Worm (Caenorhabditis elegans) whole organism, midembryonic: ENCODE data around the gene Y26G10.1.

Source experiments
- T22C8.4 ChIP-seq: fragments of 200-800 bp; sonication (Bioruptor generic); IDR thresholded peaks from 2 replicates; pipeline ENCODE4 v1.3.6; 2022; ENCODE audit warnings: missing genetic modification characterization, missing compliant biosample characterization
- cog-1 ChIP-seq: sonication (generic microtip); optimal IDR thresholded peaks from 2 replicates; lab custom pipeline; 2016; ENCODE audit warnings: missing genetic modification characterization, missing compliant biosample characterization
- flt-1 ChIP-seq: fragments of 200-800 bp; sonication (Bioruptor generic); IDR thresholded peaks from 2 replicates; pipeline ENCODE4 v1.3.6; 2022; ENCODE audit warnings: missing genetic modification characterization, missing compliant biosample characterization
- klf-2 ChIP-seq: fragments of 200-800 bp; sonication (Bioruptor generic); conservative IDR thresholded peaks from 2 replicates; pipeline ENCODE4 v1.3.6; 2022; ENCODE audit warnings: missing genetic modification reagents, missing genetic modification characterization, missing compliant biosample characterization
- med-1 ChIP-seq: sonication (generic microtip); optimal IDR thresholded peaks from 2 replicates; lab custom pipeline; 2017; ENCODE audit warnings: missing genetic modification characterization, mild to moderate bottlenecking, missing compliant biosample characterization, antibody characterized with exemption, missing genetic modification reagents; ENCODE audit not compliant: insufficient read depth
- ref-1 ChIP-seq: fragments of 200-800 bp; sonication (Bioruptor generic); conservative IDR thresholded peaks from 2 replicates; pipeline ENCODE4 v1.3.6; 2022; ENCODE audit warnings: missing genetic modification reagents, missing genetic modification characterization, missing compliant biosample characterization
- tab-1 ChIP-seq: fragments of 200-800 bp; sonication (Bioruptor generic); IDR thresholded peaks from 2 replicates; pipeline ENCODE4 v1.3.6; 2022; ENCODE audit warnings: missing genetic modification characterization, missing compliant biosample characterization
- ztf-23 ChIP-seq: fragments of 200-800 bp; sonication (Bioruptor generic); IDR thresholded peaks from 2 replicates; pipeline ENCODE4 v1.3.6; 2022; ENCODE audit warnings: missing genetic modification reagents, missing genetic modification characterization, missing compliant biosample characterization
- ztf-29 ChIP-seq: fragments of 200-800 bp; sonication (Bioruptor generic); IDR thresholded peaks from 2 replicates; pipeline ENCODE4 v1.3.6; 2022; ENCODE audit warnings: missing genetic modification reagents, missing genetic modification characterization, missing compliant biosample characterization

DNA sequence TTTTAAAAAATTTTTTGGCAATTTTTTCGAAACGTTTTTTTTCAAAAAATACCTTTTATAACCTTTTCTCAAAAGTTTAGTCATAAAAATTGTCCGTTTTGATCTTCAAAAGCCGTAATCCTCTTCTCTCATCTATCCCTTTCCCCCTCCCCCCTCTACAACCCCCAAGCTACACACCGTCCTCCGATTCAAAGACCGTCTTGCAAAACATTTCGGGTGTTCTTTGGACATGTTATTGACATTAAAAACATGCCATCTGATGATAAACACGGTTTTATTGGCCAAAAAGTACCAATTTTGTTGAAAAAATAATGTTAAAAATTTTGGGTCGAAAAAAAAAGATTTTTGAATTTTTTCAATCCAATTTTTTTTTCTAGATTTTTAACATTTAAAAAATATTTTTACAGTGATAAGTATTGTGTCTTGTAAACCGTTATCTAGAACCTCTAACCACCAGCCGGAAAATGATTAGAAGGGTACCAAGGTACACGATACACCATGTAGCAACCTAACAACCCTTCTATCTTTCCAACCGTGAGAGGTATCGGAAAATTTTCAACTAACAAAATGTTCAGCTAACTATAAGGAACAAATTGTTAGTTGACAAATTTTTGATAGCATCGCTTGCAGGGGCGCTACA lies 27.6 kb upstream of the Y26G10.1 start:
- no peak for TF ChIP-seq ztf-23 (GFP tag; lab: Robert Waterston, UW)
- TF ChIP-seq ref-1 (GFP tag; lab: Robert Waterston, UW), result no peak
- TF ChIP-seq klf-2 (GFP tag; lab: Robert Waterston, UW), result no peak
- no peak for TF ChIP-seq T22C8.4 (GFP tag; lab: Robert Waterston, UW)
- no peak for TF ChIP-seq cog-1 (tag; lab: Kevin White, UChicago)
- no peak for TF ChIP-seq med-1
- TF ChIP-seq flt-1 (GFP tag; lab: Robert Waterston, UW), result no peak
- no peak for TF ChIP-seq ztf-29 (GFP tag; lab: Robert Waterston, UW)
- no peak for TF ChIP-seq tab-1
